Worm (Caenorhabditis elegans) whole organism, L4 larva: ENCODE results near the gene R11D1.4.

Source experiments
- ama-1 ChIP-seq: fragments of 150-350 bp; optimal IDR thresholded peaks from 2 replicates; lab custom pipeline; 2014; ENCODE audit warnings: inconsistent platforms, mixed read lengths
- dmd-6 ChIP-seq: fragments of 200-800 bp; sonication (Bioruptor generic); IDR thresholded peaks from 2 replicates; pipeline ENCODE4 v1.3.6; 2022; ENCODE audit warnings: missing genetic modification reagents, missing genetic modification characterization, missing compliant biosample characterization
- lin-39 ChIP-seq: fragments of 150-350 bp; optimal IDR thresholded peaks from 2 replicates; lab custom pipeline; 2014; ENCODE audit warnings: missing biosample characterization, missing genetic modification reagents, missing genetic modification characterization
- mep-1 ChIP-seq: fragments of 150-350 bp; sonication (generic microtip); optimal IDR thresholded peaks from 3 replicates; lab custom pipeline; 2014; ENCODE audit warnings: missing biosample characterization, missing genetic modification characterization
- nhr-237 ChIP-seq: sonication (generic microtip); optimal IDR thresholded peaks from 2 replicates; lab custom pipeline; 2017; ENCODE audit warnings: missing biosample characterization, missing genetic modification characterization
- nhr-41 ChIP-seq: fragments of 200-800 bp; sonication (Bioruptor generic); IDR thresholded peaks from 2 replicates; pipeline ENCODE4 v1.3.6; 2022; ENCODE audit warnings: missing genetic modification reagents, missing genetic modification characterization, missing compliant biosample characterization
- nhr-6 ChIP-seq: fragments of 150-350 bp; optimal IDR thresholded peaks from 2 replicates; lab custom pipeline; 2014; ENCODE audit warnings: missing biosample characterization, missing genetic modification characterization
- pqm-1 ChIP-seq: sonication (generic microtip); optimal IDR thresholded peaks from 2 replicates; lab custom pipeline; 2017; ENCODE audit warnings: missing biosample characterization, missing genetic modification characterization
- snpc-4 ChIP-seq: fragments of 150-350 bp; optimal IDR thresholded peaks from 2 replicates; lab custom pipeline; 2014; ENCODE audit warnings: missing biosample characterization, missing genetic modification characterization
- spr-3 ChIP-seq: fragments of 200-800 bp; sonication (Bioruptor generic); optimal IDR thresholded peaks from 2 replicates; lab custom pipeline; 2018; ENCODE audit warnings: mild to moderate bottlenecking, missing genetic modification characterization, missing compliant biosample characterization
- unc-130 ChIP-seq: sonication (generic microtip); optimal IDR thresholded peaks from 2 replicates; lab custom pipeline; 2016; ENCODE audit warnings: missing genetic modification reagents, missing genetic modification characterization, missing compliant biosample characterization
- unc-62 ChIP-seq, 3 experiments: fragments of 150-350 bp in 1 of 3; sonication (generic microtip); optimal IDR thresholded peaks in 2 of 3; peaks in 1 of 3; 1 replicate in 1 of 3; 2 replicates in 2 of 3; lab custom pipeline; 2014 to 2017; ENCODE audit warnings: missing biosample characterization in 3 of 3, missing genetic modification characterization in 3 of 3, missing genetic modification reagents in 3 of 3, missing genotype in 1 of 3
- zag-1 ChIP-seq: fragments of 150-350 bp; optimal IDR thresholded peaks from 2 replicates; lab custom pipeline; 2014; ENCODE audit warnings: missing biosample characterization, missing genetic modification characterization

DNA sequence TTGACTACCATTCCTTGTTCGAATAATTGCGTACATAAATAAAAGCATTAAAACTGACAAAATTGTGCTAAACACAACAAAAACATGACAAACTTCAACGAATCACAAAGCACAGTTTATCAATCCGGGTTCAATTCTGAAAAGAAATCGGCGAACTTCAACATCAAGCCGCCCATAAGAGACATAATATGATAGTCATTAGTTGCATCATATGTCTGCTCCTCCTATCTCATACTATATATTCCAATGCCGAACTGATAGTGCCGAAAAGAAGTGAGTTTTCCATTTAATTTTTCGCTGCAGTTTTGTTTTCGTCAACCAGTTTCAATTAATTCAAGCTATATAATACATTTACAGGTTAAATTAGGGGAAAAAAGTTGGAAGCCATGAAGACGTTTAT is 27.7 kb upstream of the R11D1.4 start, which contains the start of gene hrg-7:
- TF ChIP-seq nhr-237 (tag; lab: Kevin White, UChicago) = no peak
- peak; percentile 81 for TF ChIP-seq pqm-1
- TF ChIP-seq nhr-41 (GFP tag; lab: Robert Waterston, UW) = no peak
- no peak for TF ChIP-seq unc-62 (GFP tag; optimal IDR thresholded peaks at IDR 0.05 in 1 of 2; lab: Kevin White, UChicago)
- TF ChIP-seq unc-62 (tag; optimal IDR thresholded peaks at IDR 0.05; lab: Kevin White, UChicago) = no peak
- no peak for TF ChIP-seq zag-1 (tag; lab: Kevin White, UChicago)
- TF ChIP-seq nhr-6 (tag; lab: Kevin White, UChicago) = peak; percentile 40
- TF ChIP-seq dmd-6 (GFP tag; lab: Robert Waterston, UW) = peak; percentile 39; the same call in 1 of the 2 replicates
- TF ChIP-seq ama-1 (lab: Kevin White, UChicago) = no peak
- no peak for TF ChIP-seq unc-130
- TF ChIP-seq snpc-4 = no peak
- TF ChIP-seq mep-1 (tag; lab: Kevin White, UChicago) = peak; percentile 10
- TF ChIP-seq spr-3 (GFP tag; lab: Kevin White, UChicago) = no peak
- TF ChIP-seq lin-39 (tag; lab: Kevin White, UChicago) = no peak
